Fruit fly (Drosophila melanogaster) whole organism, embryonic: Measurements from ENCODE around the gene CG7966.

Experiments
- Atf3 ChIP-seq: fragments of 200-800 bp; sonication (Bioruptor generic); optimal IDR thresholded peaks from 3 replicates; lab custom pipeline; 2016; ENCODE audit warnings: missing biosample characterization, missing genetic modification characterization
- Atf6 ChIP-seq: fragments of 200-800 bp; sonication (Bioruptor generic); IDR thresholded peaks from 2 replicates; pipeline ENCODE4 v1.3.6; 2022; ENCODE audit warnings: missing biosample characterization, missing genetic modification characterization
- B-H2 ChIP-seq: fragments of 200-800 bp; sonication (Bioruptor generic); optimal IDR thresholded peaks from 2 replicates; lab custom pipeline; 2018; ENCODE audit warnings: missing biosample characterization, mild to moderate bottlenecking, missing genetic modification characterization
- CG10543 ChIP-seq: fragments of 200-800 bp; sonication (Bioruptor generic); optimal IDR thresholded peaks from 3 replicates; lab custom pipeline; 2017; ENCODE audit warnings: missing biosample characterization, mild to moderate bottlenecking, missing genetic modification characterization, moderate library complexity
- CG11560 ChIP-seq: fragments of 200-800 bp; sonication (Bioruptor generic); IDR thresholded peaks from 3 replicates; pipeline ENCODE4 v1.3.6; 2022; ENCODE audit warnings: missing biosample characterization, missing genetic modification characterization
- CG12942 ChIP-seq: fragments of 200-800 bp; sonication (Bioruptor generic); optimal IDR thresholded peaks from 3 replicates; lab custom pipeline; 2016; ENCODE audit warnings: missing biosample characterization, missing genetic modification characterization
- CG1603 ChIP-seq: fragments of 200-800 bp; sonication (Bioruptor generic); optimal IDR thresholded peaks from 2 replicates; lab custom pipeline; 2019; ENCODE audit warnings: missing biosample characterization, mild to moderate bottlenecking, missing genetic modification characterization, moderate library complexity
- CG17361 ChIP-seq: fragments of 200-800 bp; sonication (Bioruptor generic); IDR thresholded peaks from 3 replicates; pipeline ENCODE4 v1.3.6; 2022; ENCODE audit warnings: missing biosample characterization, missing genetic modification characterization
- CG2116 ChIP-seq: fragments of 200-800 bp; sonication (Bioruptor generic); optimal IDR thresholded peaks from 3 replicates; lab custom pipeline; 2018; ENCODE audit warnings: missing biosample characterization, mild to moderate bottlenecking, missing genetic modification characterization
- CG3065 ChIP-seq: fragments of 200-800 bp; sonication (Bioruptor generic); optimal IDR thresholded peaks from 2 replicates; lab custom pipeline; 2016; ENCODE audit warnings: missing biosample characterization, missing genetic modification characterization
- CG32767 ChIP-seq: fragments of 200-800 bp; sonication (Bioruptor generic); IDR thresholded peaks from 2 replicates; pipeline ENCODE4 v1.3.6; 2022; ENCODE audit warnings: missing biosample characterization, missing genetic modification characterization
- CG3847 ChIP-seq: fragments of 200-800 bp; sonication (Bioruptor generic); IDR thresholded peaks from 2 replicates; pipeline ENCODE4 v1.3.6; 2022; ENCODE audit warnings: missing biosample characterization, missing genetic modification characterization
- CG4328 ChIP-seq: fragments of 200-800 bp; sonication (Bioruptor generic); optimal IDR thresholded peaks from 3 replicates; lab custom pipeline; 2017; ENCODE audit warnings: missing biosample characterization, missing genetic modification reagents, missing genetic modification characterization
- CG6175 ChIP-seq: fragments of 200-800 bp; sonication (Bioruptor generic); IDR thresholded peaks from 3 replicates; pipeline ENCODE4 v1.3.6; 2022; ENCODE audit warnings: missing biosample characterization, missing genetic modification characterization
- CG6813 ChIP-seq: fragments of 200-800 bp; sonication (Bioruptor generic); optimal IDR thresholded peaks from 2 replicates; lab custom pipeline; 2017; ENCODE audit warnings: missing biosample characterization, missing genetic modification characterization, mild to moderate bottlenecking, moderate library complexity, missing genetic modification reagents
- CG7745 ChIP-seq: fragments of 200-800 bp; sonication (Bioruptor generic); optimal IDR thresholded peaks from 2 replicates; lab custom pipeline; 2018; ENCODE audit warnings: missing biosample characterization, mild to moderate bottlenecking, missing genetic modification characterization, moderate library complexity
- CG7839 ChIP-seq: fragments of 200-800 bp; sonication (Bioruptor generic); optimal IDR thresholded peaks from 3 replicates; lab custom pipeline; 2018; ENCODE audit warnings: missing biosample characterization, mild to moderate bottlenecking, missing genetic modification characterization, moderate library complexity
- CG8281 ChIP-seq: fragments of 200-800 bp; sonication (Bioruptor generic); optimal IDR thresholded peaks from 2 replicates; lab custom pipeline; 2018; ENCODE audit warnings: missing biosample characterization, mild to moderate bottlenecking, missing genetic modification characterization, moderate library complexity
- CG8924 ChIP-seq: fragments of 200-800 bp; optimal IDR thresholded peaks from 3 replicates; lab custom pipeline; 2019; ENCODE audit warnings: missing biosample characterization, mild to moderate bottlenecking, missing genetic modification characterization, moderate library complexity
- CG9437 ChIP-seq: fragments of 200-800 bp; sonication (Bioruptor generic); optimal IDR thresholded peaks from 2 replicates; lab custom pipeline; 2018; ENCODE audit warnings: missing biosample characterization, mild to moderate bottlenecking, missing genetic modification characterization
- CG9797 ChIP-seq: fragments of 200-800 bp; sonication (Bioruptor generic); optimal IDR thresholded peaks from 3 replicates; lab custom pipeline; 2018; ENCODE audit warnings: missing biosample characterization, mild to moderate bottlenecking, missing genetic modification characterization
- CTCF ChIP-seq: fragments of 200-800 bp; sonication (Bioruptor generic); optimal IDR thresholded peaks from 2 replicates; lab custom pipeline; 2017; ENCODE audit warnings: missing biosample characterization, mild to moderate bottlenecking, missing genetic modification characterization, moderate library complexity
- Dad ChIP-seq: fragments of 200-800 bp; sonication (Bioruptor generic); optimal IDR thresholded peaks from 3 replicates; lab custom pipeline; 2016; ENCODE audit warnings: missing biosample characterization, missing genetic modification characterization
- Dek ChIP-seq: fragments of 200-800 bp; sonication (Bioruptor generic); optimal IDR thresholded peaks from 3 replicates; lab custom pipeline; 2019; ENCODE audit warnings: missing biosample characterization, mild to moderate bottlenecking, missing genetic modification characterization, moderate library complexity
- Doc2 ChIP-seq: fragments of 200-800 bp; sonication (Bioruptor generic); IDR thresholded peaks from 2 replicates; pipeline ENCODE4 v1.3.6; 2022; ENCODE audit warnings: missing biosample characterization, missing genetic modification characterization
- Dp ChIP-seq: fragments of 200-800 bp; sonication (Bioruptor generic); optimal IDR thresholded peaks from 2 replicates; lab custom pipeline; 2018; ENCODE audit warnings: missing biosample characterization, mild to moderate bottlenecking, missing genetic modification characterization, moderate library complexity
- E2f2 ChIP-seq: fragments of 200-800 bp; sonication (Bioruptor generic); IDR thresholded peaks from 2 replicates; pipeline ENCODE4 v1.3.6; 2022; ENCODE audit warnings: missing biosample characterization, missing genetic modification characterization
- Elba2 ChIP-seq: fragments of 200-800 bp; sonication (Bioruptor generic); optimal IDR thresholded peaks from 3 replicates; lab custom pipeline; 2016; ENCODE audit warnings: missing biosample characterization, missing genetic modification characterization
- HLH54F ChIP-seq: fragments of 200-800 bp; sonication (Bioruptor generic); optimal IDR thresholded peaks from 3 replicates; lab custom pipeline; 2016; ENCODE audit warnings: missing biosample characterization, missing genetic modification characterization
- Hmx ChIP-seq: fragments of 200-800 bp; sonication (Bioruptor generic); optimal IDR thresholded peaks from 2 replicates; lab custom pipeline; 2016; ENCODE audit warnings: missing biosample characterization, missing genetic modification characterization
- NK7.1 ChIP-seq: fragments of 200-800 bp; sonication (Bioruptor generic); optimal IDR thresholded peaks from 3 replicates; lab custom pipeline; 2016; ENCODE audit warnings: missing biosample characterization, missing genetic modification characterization
- Nf-YB ChIP-seq: fragments of 200-800 bp; sonication (Bioruptor generic); optimal IDR thresholded peaks from 3 replicates; lab custom pipeline; 2019; ENCODE audit warnings: missing biosample characterization, mild to moderate bottlenecking, missing genetic modification characterization, moderate library complexity
- Taf1 ChIP-seq: fragments of 200-800 bp; sonication (Bioruptor generic); IDR thresholded peaks from 2 replicates; pipeline ENCODE4 v1.3.6; 2022; ENCODE audit warnings: missing biosample characterization, missing genetic modification characterization
- Trl ChIP-seq, 3 experiments: fragments of >200 bp in 2 of 3; fragments of 200-800 bp in 1 of 3; sonication (Bioruptor generic) in 1 of 3; optimal IDR thresholded peaks; 2 replicates in 1 of 3; 3 replicates in 2 of 3; lab custom pipeline; 2016 to 2017; ENCODE audit warnings: missing biosample characterization in 1 of 3, missing genetic modification characterization in 1 of 3
- az2 ChIP-seq: fragments of 200-800 bp; sonication (Bioruptor generic); optimal IDR thresholded peaks from 3 replicates; lab custom pipeline; 2016; ENCODE audit warnings: missing biosample characterization, missing genetic modification characterization
- crc ChIP-seq: fragments of 200-800 bp; sonication (Bioruptor generic); optimal IDR thresholded peaks from 2 replicates; lab custom pipeline; 2016; ENCODE audit warnings: missing biosample characterization, missing genetic modification characterization
- croc ChIP-seq: fragments of 200-800 bp; sonication (Bioruptor generic); conservative IDR thresholded peaks from 3 replicates; pipeline ENCODE4 v1.3.6; 2022; ENCODE audit warnings: missing biosample characterization, missing genetic modification characterization
- ems ChIP-seq: fragments of 200-800 bp; sonication (Bioruptor generic); optimal IDR thresholded peaks from 3 replicates; lab custom pipeline; 2016; ENCODE audit warnings: missing biosample characterization, missing genetic modification characterization
- ewg ChIP-seq: fragments of 200-800 bp; sonication (Bioruptor generic); optimal IDR thresholded peaks from 3 replicates; lab custom pipeline; 2017; ENCODE audit warnings: mild to moderate bottlenecking, missing biosample characterization, missing genetic modification reagents, missing genetic modification characterization
- exex ChIP-seq: fragments of 200-800 bp; sonication (Bioruptor generic); optimal IDR thresholded peaks from 4 replicates; lab custom pipeline; 2018; ENCODE audit warnings: missing biosample characterization, mild to moderate bottlenecking, missing genetic modification characterization, moderate library complexity
- gem ChIP-seq: fragments of 200-800 bp; sonication (Bioruptor generic); optimal IDR thresholded peaks from 2 replicates; lab custom pipeline; 2019; ENCODE audit warnings: missing biosample characterization, mild to moderate bottlenecking, missing genetic modification characterization, moderate library complexity
- gsb ChIP-seq: fragments of 200-800 bp; sonication (Bioruptor generic); IDR thresholded peaks from 2 replicates; pipeline ENCODE4 v1.3.6; 2022; ENCODE audit warnings: missing biosample characterization, missing genetic modification characterization
- ken ChIP-seq: fragments of 200-800 bp; sonication (Bioruptor generic); IDR thresholded peaks from 3 replicates; pipeline ENCODE4 v1.3.6; 2022; ENCODE audit warnings: missing biosample characterization, missing genetic modification characterization
- maf-S ChIP-seq: fragments of 200-800 bp; sonication (Bioruptor generic); optimal IDR thresholded peaks from 2 replicates; lab custom pipeline; 2016; ENCODE audit warnings: missing biosample characterization, missing genetic modification characterization
- pnt ChIP-seq: fragments of 200-800 bp; sonication (Bioruptor generic); optimal IDR thresholded peaks from 3 replicates; lab custom pipeline; 2016; ENCODE audit warnings: missing biosample characterization, missing genetic modification characterization
- rib ChIP-seq: fragments of 200-800 bp; sonication (Bioruptor generic); IDR thresholded peaks from 2 replicates; pipeline ENCODE4 v1.3.6; 2022; ENCODE audit warnings: missing biosample characterization, missing genetic modification characterization
- run ChIP-seq: fragments of 200-800 bp; sonication (Bioruptor generic); optimal IDR thresholded peaks from 3 replicates; lab custom pipeline; 2018; ENCODE audit warnings: missing biosample characterization, mild to moderate bottlenecking, missing genetic modification characterization
- schlank ChIP-seq: fragments of 200-800 bp; sonication (Bioruptor generic); optimal IDR thresholded peaks from 2 replicates; lab custom pipeline; 2018; ENCODE audit warnings: missing biosample characterization, mild to moderate bottlenecking, missing genetic modification characterization
- sd ChIP-seq: fragments of 200-800 bp; sonication (Bioruptor generic); optimal IDR thresholded peaks from 3 replicates; lab custom pipeline; 2018; ENCODE audit warnings: missing biosample characterization, mild to moderate bottlenecking, missing genetic modification characterization, moderate library complexity
- tll ChIP-seq, 2 experiments: fragments of 200-800 bp in 1 of 2; fragments of >200 bp in 1 of 2; sonication (Bioruptor generic) in 1 of 2; optimal IDR thresholded peaks; 2 replicates each; lab custom pipeline; 2017 to 2019; ENCODE audit warnings: missing biosample characterization in 2 of 2, missing genetic modification characterization in 2 of 2, mild to moderate bottlenecking in 1 of 2, moderate library complexity in 1 of 2
- wdn ChIP-seq: fragments of 200-800 bp; sonication (Bioruptor generic); IDR thresholded peaks from 2 replicates; pipeline ENCODE4 v1.3.6; 2022; ENCODE audit warnings: missing biosample characterization, missing genetic modification characterization
- z ChIP-seq: fragments of 200-800 bp; sonication (Bioruptor generic); IDR thresholded peaks from 3 replicates; pipeline ENCODE4 v1.3.6; 2022; ENCODE audit warnings: missing biosample characterization, missing genetic modification characterization

The CG7966 gene

DNA sequence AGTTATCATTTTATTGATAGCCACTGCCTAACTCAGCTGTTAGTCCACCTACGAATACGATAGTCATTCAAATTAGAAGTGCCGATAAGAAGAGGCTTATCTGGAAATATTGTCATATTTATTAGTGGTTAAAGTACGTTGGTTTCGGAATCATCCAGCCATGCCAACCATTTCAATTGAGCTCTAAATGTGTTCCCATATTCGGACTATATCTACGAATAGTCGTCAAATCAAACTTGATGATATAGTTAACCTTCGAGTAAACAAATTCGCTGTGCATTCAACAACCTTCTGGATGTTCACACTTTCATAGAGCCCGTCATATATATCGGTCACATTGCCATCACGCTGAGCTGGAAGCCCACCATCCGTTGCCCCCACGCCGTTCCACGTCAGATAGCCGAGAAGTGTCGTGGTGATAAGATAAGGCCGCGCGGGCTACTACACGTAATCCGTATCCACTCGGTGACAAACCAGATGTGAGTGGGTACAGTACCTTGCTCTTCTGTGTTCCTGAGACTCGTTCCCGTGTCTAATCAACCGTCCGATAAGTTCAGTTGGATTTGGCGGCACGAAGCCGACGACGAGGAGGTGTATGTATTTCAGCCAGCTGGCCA lies 32.9 kb downstream of the CG7966 start (continued):
- TF ChIP-seq Trl (optimal IDR thresholded peaks at IDR 0.05; lab: Kevin White, UChicago), result no peak
- TF ChIP-seq Trl (GFP tag; optimal IDR thresholded peaks at IDR 0.05; lab: Kevin White, UChicago), result no peak
- TF ChIP-seq CG11560 (tag; lab: Robert Waterston, UW), result no peak
- TF ChIP-seq croc (GFP tag; lab: Robert Waterston, UW), result no peak
- no peak for TF ChIP-seq CG8281
- no peak for TF ChIP-seq az2 (GFP tag; lab: Kevin White, UChicago)
- TF ChIP-seq CG9797 (GFP tag; lab: Kevin White, UChicago), result no peak
- no peak for TF ChIP-seq Dad (GFP tag; lab: Kevin White, UChicago)
- no peak for TF ChIP-seq ken (GFP tag; lab: Robert Waterston, UW)
- no peak for TF ChIP-seq Atf6 (GFP tag; lab: Robert Waterston, UW)
- no peak for TF ChIP-seq CG3065 (GFP tag; lab: Kevin White, UChicago)
- TF ChIP-seq wdn, result no peak
- no peak for TF ChIP-seq CG9437 (GFP tag; lab: Kevin White, UChicago)
- peak; percentile 90 for TF ChIP-seq exex
- no peak for TF ChIP-seq B-H2 (GFP tag; lab: Kevin White, UChicago)
- TF ChIP-seq pnt (GFP tag; lab: Kevin White, UChicago), result no peak
- no peak for TF ChIP-seq Hmx
- no peak for TF ChIP-seq Dp (GFP tag; lab: Kevin White, UChicago)
- TF ChIP-seq CG10543 (GFP tag; lab: Kevin White, UChicago), result peak; percentile 69
- peak; percentile 55 for TF ChIP-seq run
- TF ChIP-seq rib (GFP tag; lab: Robert Waterston, UW), result 0 out of 2 replicates have a peak, but pooled peaks have one; percentile 10
- TF ChIP-seq crc (GFP tag; lab: Kevin White, UChicago), result no peak
- no peak for TF ChIP-seq Atf3 (GFP tag; lab: Kevin White, UChicago)
- TF ChIP-seq CG2116 (GFP tag; lab: Kevin White, UChicago), result no peak
- no peak for TF ChIP-seq CG7745 (tag; lab: Kevin White, UChicago)
- TF ChIP-seq CG3847, result no peak
- TF ChIP-seq NK7.1, result no peak
- no peak for TF ChIP-seq ewg (GFP tag; lab: Kevin White, UChicago)
- TF ChIP-seq maf-S (GFP tag; lab: Kevin White, UChicago), result no peak
- no peak for TF ChIP-seq z (GFP tag; lab: Robert Waterston, UW)
- TF ChIP-seq CG4328 (GFP tag; lab: Kevin White, UChicago), result no peak
- TF ChIP-seq CG8924, result no peak
- no peak for TF ChIP-seq HLH54F (GFP tag; lab: Kevin White, UChicago)
- no peak for TF ChIP-seq CG1603
- no peak for TF ChIP-seq tll (GFP tag; optimal IDR thresholded peaks at IDR 0.05; lab: Kevin White, UChicago)
- TF ChIP-seq Elba2 (GFP tag; lab: Kevin White, UChicago), result no peak
- no peak for TF ChIP-seq CG12942
- TF ChIP-seq CG7839, result no peak
- TF ChIP-seq CG6813 (GFP tag; lab: Kevin White, UChicago), result no peak
- TF ChIP-seq Dek, result no peak
- TF ChIP-seq sd (tag; lab: Kevin White, UChicago), result no peak
- no peak for TF ChIP-seq CG17361 (GFP tag; lab: Robert Waterston, UW)
- TF ChIP-seq E2f2, result no peak
- no peak for TF ChIP-seq Nf-YB (GFP tag; lab: Kevin White, UChicago)
- TF ChIP-seq CG32767, result no peak
- no peak for TF ChIP-seq schlank
- no peak for TF ChIP-seq gsb (GFP tag; lab: Robert Waterston, UW)
- no peak for TF ChIP-seq Taf1 (GFP tag; lab: Robert Waterston, UW)
- TF ChIP-seq gem (tag; lab: Kevin White, UChicago), result no peak
- peak; percentile 67; the same call in 2 of the 3 replicates for TF ChIP-seq CG6175 (GFP tag; lab: Robert Waterston, UW)
- no peak for TF ChIP-seq CTCF (GFP tag; lab: Kevin White, UChicago)
- TF ChIP-seq ems, result no peak
- TF ChIP-seq Doc2 (GFP tag; lab: Robert Waterston, UW), result no peak
